Fruit fly (Drosophila melanogaster) whole organism, larva: Measurements from ENCODE around the gene CG32087.
A peak's percentile ranks its signal among the peaks of the same experiment; 100 is the strongest.

ENCODE experiments used
- noc ChIP-seq: fragments of 200-800 bp; sonication (Bioruptor generic); optimal IDR thresholded peaks from 3 replicates; lab custom pipeline; 2019; ENCODE audit warnings: missing biosample characterization, mild to moderate bottlenecking, missing genetic modification characterization, moderate library complexity

Gene CG32087

dm6 chr3L:11731841-11732240, at the start of gene CG32087:
Gene CG32087 (plus strand): TSS chr3L:11732141.
- TF ChIP-seq noc (tag; lab: Kevin White, UChicago), result no peak

- peak; percentile 72 for TF ChIP-seq noc (tag; lab: Kevin White, UChicago)
Measured at dm6 chr3L:11683819-11684521, 48.0 kb upstream of the CG32087 start, which contains the start of gene Sugb. Gene Sugb (plus strand): TSS chr3L:11683980.

- TF ChIP-seq noc (tag; lab: Kevin White, UChicago), result no peak
Measured at dm6 chr3L:11684522-11684851, 47.5 kb upstream of the CG32087 start.

dm6 chr3L:11685876-11686275, 46.1 kb upstream of the CG32087 start:
- no peak for TF ChIP-seq noc (tag; lab: Kevin White, UChicago)

- TF ChIP-seq noc (tag; lab: Kevin White, UChicago), result no peak
Measured at dm6 chr3L:11689832-11690602, 41.9 kb upstream of the CG32087 start.

dm6 chr3L:11691203-11691797, 40.6 kb upstream of the CG32087 start, which contains the start of the genes Pldn and CG14135:
Gene Pldn (minus strand): TSS chr3L:11691399.
Gene CG14135 (plus strand): TSS chr3L:11691571.
- TF ChIP-seq noc (tag; lab: Kevin White, UChicago), result no peak

dm6 chr3L:11692853-11693252, 39.1 kb upstream of the CG32087 start:
- no peak for TF ChIP-seq noc (tag; lab: Kevin White, UChicago)

- no peak for TF ChIP-seq noc (tag; lab: Kevin White, UChicago)
Measured at dm6 chr3L:11695063-11695462, 36.9 kb upstream of the CG32087 start.

dm6 chr3L:11695827-11696226, 36.1 kb upstream of the CG32087 start:
- no peak for TF ChIP-seq noc (tag; lab: Kevin White, UChicago)

- peak; percentile 65 for TF ChIP-seq noc (tag; lab: Kevin White, UChicago)
Measured at dm6 chr3L:11696294-11697116, 35.4 kb upstream of the CG32087 start, which contains the start of gene Dph1. Gene Dph1 (minus strand): TSS chr3L:11696963.

dm6 chr3L:11699163-11699562, 32.8 kb upstream of the CG32087 start, which contains the start of gene Dnai2:
Gene Dnai2 (minus strand): TSS chr3L:11699263.
- no peak for TF ChIP-seq noc (tag; lab: Kevin White, UChicago)

- TF ChIP-seq noc (tag; lab: Kevin White, UChicago), result no peak
Measured at dm6 chr3L:11701649-11702048, 30.3 kb upstream of the CG32087 start.

dm6 chr3L:11703579-11703978, 28.4 kb upstream of the CG32087 start:
- TF ChIP-seq noc (tag; lab: Kevin White, UChicago), result no peak

dm6 chr3L:11704902-11705546, 26.9 kb upstream of the CG32087 start:
- TF ChIP-seq noc (tag; lab: Kevin White, UChicago), result no peak
